Worm (Caenorhabditis elegans) whole organism, L1 larva: ENCODE measurements around the gene phdh-1.

Experiments
- C16A3.4 ChIP-seq: fragments of 150-350 bp; optimal IDR thresholded peaks from 2 replicates; lab custom pipeline; 2014; ENCODE audit warnings: missing biosample characterization, missing genetic modification characterization
- C34B4.2 ChIP-seq: sonication (generic microtip); optimal IDR thresholded peaks from 2 replicates; lab custom pipeline; 2017; ENCODE audit warnings: mild to moderate bottlenecking, missing genetic modification characterization, missing compliant biosample characterization
- F16B12.6 ChIP-seq: fragments of 150-350 bp; optimal IDR thresholded peaks from 2 replicates; lab custom pipeline; 2014; ENCODE audit warnings: missing biosample characterization, missing genetic modification characterization
- alr-1 ChIP-seq: fragments of 200-800 bp; sonication (Bioruptor generic); optimal IDR thresholded peaks from 2 replicates; lab custom pipeline; 2018; ENCODE audit warnings: borderline replicate concordance, mild to moderate bottlenecking, missing genetic modification characterization, missing compliant biosample characterization
- aly-2 ChIP-seq: fragments of 150-350 bp; optimal IDR thresholded peaks from 2 replicates; lab custom pipeline; 2014; ENCODE audit warnings: missing biosample characterization, missing genetic modification characterization
- ama-1 ChIP-seq: fragments of 150-350 bp; optimal IDR thresholded peaks from 2 replicates; lab custom pipeline; 2014
- blmp-1 ChIP-seq: fragments of 150-350 bp; optimal IDR thresholded peaks from 2 replicates; lab custom pipeline; 2014; ENCODE audit warnings: missing biosample characterization, missing genetic modification characterization
- ceh-82 ChIP-seq, 3 experiments: fragments of 150-350 bp in 1 of 3; sonication (generic microtip) in 2 of 3; optimal IDR thresholded peaks; 2 replicates each; lab custom pipeline; 2014 to 2017; ENCODE audit warnings: missing biosample characterization in 3 of 3, missing genetic modification characterization in 3 of 3
- dsc-1 ChIP-seq: sonication (generic microtip); optimal IDR thresholded peaks from 2 replicates; lab custom pipeline; 2016; ENCODE audit warnings: mild to moderate bottlenecking, missing genetic modification characterization, missing compliant biosample characterization
- efl-3 ChIP-seq: fragments of 200-800 bp; sonication (Bioruptor generic); optimal IDR thresholded peaks from 2 replicates; lab custom pipeline; 2018; ENCODE audit warnings: mild to moderate bottlenecking, missing genetic modification characterization, missing compliant biosample characterization
- egl-27 ChIP-seq, 2 experiments: fragments of 150-350 bp in 1 of 2; sonication (generic microtip); optimal IDR thresholded peaks; 3 replicates each; lab custom pipeline; 2017 to 2018; ENCODE audit warnings: missing biosample characterization in 2 of 2, missing genetic modification characterization in 2 of 2, missing genetic modification reagents in 2 of 2
- elt-2 ChIP-seq: sonication (generic microtip); optimal IDR thresholded peaks from 2 replicates; lab custom pipeline; 2016; ENCODE audit warnings: missing genetic modification characterization, mild to moderate bottlenecking, inconsistent platforms, missing compliant biosample characterization, missing genetic modification reagents
- elt-3 ChIP-seq, 6 experiments: fragments of 150-350 bp in 1 of 6; sonication (generic microtip); optimal IDR thresholded peaks; 2 replicates each; lab custom pipeline; 2017 to 2018; ENCODE audit warnings: missing biosample characterization in 6 of 6, missing genetic modification characterization in 6 of 6, inconsistent platforms in 1 of 6
- ets-5 ChIP-seq: fragments of 200-800 bp; sonication (Bioruptor generic); IDR thresholded peaks from 2 replicates; pipeline ENCODE4 v1.3.6; 2022; ENCODE audit warnings: missing genetic modification characterization, missing compliant biosample characterization
- fkh-4 ChIP-seq: sonication (generic microtip); optimal IDR thresholded peaks from 2 replicates; lab custom pipeline; 2016; ENCODE audit warnings: missing compliant biosample characterization, missing genetic modification characterization, borderline replicate concordance
- fkh-8 ChIP-seq: sonication (generic microtip); optimal IDR thresholded peaks from 2 replicates; lab custom pipeline; 2016; ENCODE audit warnings: mild to moderate bottlenecking, missing genetic modification characterization, missing compliant biosample characterization
- fos-1 ChIP-seq: fragments of 150-350 bp; optimal IDR thresholded peaks from 2 replicates; lab custom pipeline; 2014; ENCODE audit warnings: missing biosample characterization, missing genetic modification characterization
- hlh-17 ChIP-seq: fragments of 200-800 bp; sonication (Bioruptor generic); optimal IDR thresholded peaks from 2 replicates; lab custom pipeline; 2018; ENCODE audit warnings: missing genetic modification characterization, mild to moderate bottlenecking, missing compliant biosample characterization, moderate library complexity, borderline replicate concordance
- hpl-2 ChIP-seq: fragments of 150-350 bp; optimal IDR thresholded peaks from 2 replicates; lab custom pipeline; 2014; ENCODE audit warnings: missing biosample characterization, missing genetic modification reagents, missing genetic modification characterization
- jun-1 ChIP-seq: fragments of 150-350 bp; optimal IDR thresholded peaks from 2 replicates; lab custom pipeline; 2014; ENCODE audit warnings: missing biosample characterization, missing genetic modification reagents, missing genetic modification characterization
- lin-13 ChIP-seq: fragments of 150-350 bp; optimal IDR thresholded peaks from 2 replicates; lab custom pipeline; 2014; ENCODE audit warnings: missing biosample characterization, missing genetic modification reagents, missing genetic modification characterization
- lin-14 ChIP-seq: fragments of 200-800 bp; sonication (Bioruptor generic); optimal IDR thresholded peaks from 2 replicates; lab custom pipeline; 2018; ENCODE audit warnings: mild to moderate bottlenecking, missing genetic modification characterization, moderate library complexity, missing compliant biosample characterization
- lin-35 ChIP-seq, 2 experiments: fragments of 150-350 bp; optimal IDR thresholded peaks; 2 replicates each; lab custom pipeline; 2014; ENCODE audit warnings: missing biosample characterization in 2 of 2, missing genetic modification characterization in 2 of 2, missing genetic modification reagents in 2 of 2
- lin-39 ChIP-seq: fragments of 150-350 bp; optimal IDR thresholded peaks from 2 replicates; lab custom pipeline; 2014; ENCODE audit warnings: missing biosample characterization, missing genetic modification reagents, missing genetic modification characterization
- lir-3 ChIP-seq: sonication (generic microtip); optimal IDR thresholded peaks from 2 replicates; lab custom pipeline; 2016; ENCODE audit warnings: mild to moderate bottlenecking, missing genetic modification characterization, moderate library complexity, missing compliant biosample characterization; ENCODE audit not compliant: poor library complexity
- lsy-2 ChIP-seq, 2 experiments: fragments of 150-350 bp; optimal IDR thresholded peaks; 2 replicates each; lab custom pipeline; 2014; ENCODE audit warnings: missing biosample characterization in 2 of 2, missing genetic modification characterization in 2 of 2
- mdl-1 ChIP-seq, 2 experiments: fragments of 150-350 bp; optimal IDR thresholded peaks; 2 replicates each; lab custom pipeline; 2014 to 2017; ENCODE audit warnings: missing biosample characterization in 2 of 2, missing genetic modification characterization in 2 of 2, inconsistent platforms in 1 of 2
- mef-2 ChIP-seq: fragments of 150-350 bp; optimal IDR thresholded peaks from 2 replicates; lab custom pipeline; 2014; ENCODE audit warnings: missing biosample characterization, missing genetic modification characterization
- nhr-11 ChIP-seq: fragments of 150-350 bp; optimal IDR thresholded peaks from 2 replicates; lab custom pipeline; 2014; ENCODE audit warnings: missing biosample characterization, missing genetic modification characterization
- nhr-12 ChIP-seq: sonication (generic microtip); optimal IDR thresholded peaks from 2 replicates; lab custom pipeline; 2017; ENCODE audit warnings: missing biosample characterization, missing genetic modification characterization
- nhr-19 ChIP-seq: fragments of 200-800 bp; sonication (Bioruptor generic); conservative IDR thresholded peaks from 2 replicates; pipeline ENCODE4 v1.3.6; 2022; ENCODE audit warnings: missing genetic modification characterization, missing compliant biosample characterization
- nhr-237 ChIP-seq: fragments of 150-350 bp; optimal IDR thresholded peaks from 2 replicates; lab custom pipeline; 2014; ENCODE audit warnings: missing biosample characterization, missing genetic modification characterization
- nhr-28 ChIP-seq: fragments of 150-350 bp; optimal IDR thresholded peaks from 2 replicates; lab custom pipeline; 2014; ENCODE audit warnings: missing biosample characterization, missing genetic modification characterization
- nhr-84 ChIP-seq: sonication (generic microtip); optimal IDR thresholded peaks from 2 replicates; lab custom pipeline; 2017; ENCODE audit warnings: missing biosample characterization, missing genetic modification characterization
- nhr-85 ChIP-seq: sonication (generic microtip); peaks from one replicate; lab custom pipeline; 2016; ENCODE audit warnings: missing genetic modification characterization, inconsistent platforms, missing compliant biosample characterization
- nhr-90 ChIP-seq: sonication (generic microtip); optimal IDR thresholded peaks from 2 replicates; lab custom pipeline; 2016; ENCODE audit warnings: mild to moderate bottlenecking, missing genetic modification characterization, missing compliant biosample characterization; ENCODE audit not compliant: poor library complexity
- pax-3 ChIP-seq: fragments of 200-800 bp; sonication (Bioruptor generic); optimal IDR thresholded peaks from 2 replicates; lab custom pipeline; 2018; ENCODE audit warnings: mild to moderate bottlenecking, missing genetic modification characterization, moderate library complexity, missing compliant biosample characterization
- pqm-1 ChIP-seq: sonication (generic microtip); optimal IDR thresholded peaks from 3 replicates; lab custom pipeline; 2017; ENCODE audit warnings: missing biosample characterization, missing genetic modification characterization
- rnt-1 ChIP-seq: sonication (generic microtip); optimal IDR thresholded peaks from 2 replicates; lab custom pipeline; 2016; ENCODE audit warnings: mild to moderate bottlenecking, missing genetic modification characterization, moderate library complexity, missing compliant biosample characterization
- skn-1 ChIP-seq: fragments of 150-350 bp; optimal IDR thresholded peaks from 2 replicates; lab custom pipeline; 2014; ENCODE audit warnings: missing biosample characterization, missing genetic modification characterization
- snu-23 ChIP-seq: sonication (generic microtip); optimal IDR thresholded peaks from 2 replicates; lab custom pipeline; 2016; ENCODE audit warnings: missing genetic modification characterization, missing compliant biosample characterization
- sup-37 ChIP-seq: fragments of 200-800 bp; sonication (Bioruptor generic); optimal IDR thresholded peaks from 2 replicates; lab custom pipeline; 2018; ENCODE audit warnings: mild to moderate bottlenecking, missing genetic modification characterization, missing compliant biosample characterization
- swsn-7 ChIP-seq: sonication (generic microtip); optimal IDR thresholded peaks from 2 replicates; lab custom pipeline; 2016; ENCODE audit warnings: missing genetic modification characterization, missing compliant biosample characterization
- unc-130 ChIP-seq: fragments of 150-350 bp; optimal IDR thresholded peaks from 2 replicates; lab custom pipeline; 2017; ENCODE audit warnings: missing biosample characterization, missing genetic modification characterization, inconsistent platforms
- unc-30 ChIP-seq: sonication (generic microtip); optimal IDR thresholded peaks from 2 replicates; lab custom pipeline; 2017; ENCODE audit warnings: missing biosample characterization, missing genetic modification characterization
- unc-86 ChIP-seq: sonication (generic microtip); optimal IDR thresholded peaks from 2 replicates; lab custom pipeline; 2016; ENCODE audit warnings: missing genetic modification characterization, missing compliant biosample characterization
- zag-1 ChIP-seq: fragments of 150-350 bp; optimal IDR thresholded peaks from 2 replicates; lab custom pipeline; 2014; ENCODE audit warnings: missing biosample characterization, missing genetic modification characterization
- zip-4 ChIP-seq: fragments of 200-800 bp; sonication (Bioruptor generic); optimal IDR thresholded peaks from 2 replicates; lab custom pipeline; 2018; ENCODE audit warnings: mild to moderate bottlenecking, missing genetic modification characterization, moderate library complexity, missing compliant biosample characterization
- ztf-11 ChIP-seq, 2 experiments: sonication (generic microtip); optimal IDR thresholded peaks; 2 replicates each; lab custom pipeline; 2016 to 2017; ENCODE audit warnings: missing genetic modification characterization in 2 of 2, missing biosample characterization in 1 of 2, missing compliant biosample characterization in 1 of 2
- ztf-4 ChIP-seq: fragments of 150-350 bp; optimal IDR thresholded peaks from 2 replicates; lab custom pipeline; 2014; ENCODE audit warnings: missing biosample characterization, missing genetic modification characterization

The phdh-1 gene

DNA sequence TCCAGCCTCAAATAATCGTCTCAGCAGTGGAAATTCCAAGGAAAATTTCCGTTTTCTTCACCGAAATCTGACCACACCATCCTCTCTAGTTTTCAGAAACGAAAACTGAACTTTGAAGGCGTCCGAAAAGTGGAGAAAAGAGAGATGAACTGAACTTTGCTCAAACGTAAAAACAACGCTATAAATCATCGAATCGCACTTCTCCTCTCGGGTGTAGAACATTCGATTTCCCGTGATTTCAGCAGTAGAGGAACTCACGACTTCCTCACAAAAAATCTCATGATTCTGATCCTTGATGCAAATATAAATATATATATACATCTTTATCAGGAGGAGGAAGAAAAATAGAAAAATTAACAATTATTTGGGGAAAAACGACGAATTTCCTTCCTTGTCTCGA is 36.9 kb upstream of the phdh-1 start (continued):
- TF ChIP-seq aly-2 (no peak), nhr-90 (tag; lab: Kevin White, UChicago) (peak; percentile 10), nhr-11 (tag; lab: Kevin White, UChicago) (no peak), nhr-85 (tag; lab: Kevin White, UChicago) (peak; percentile 66), egl-27 (tag; optimal IDR thresholded peaks at IDR 0.05; lab: Kevin White, UChicago) (no peak), lin-13 (no peak), F16B12.6 (no peak), sup-37 (no peak), mdl-1 (tag; optimal IDR thresholded peaks at IDR 0.05; lab: Kevin White, UChicago) (peak in 1 of 2 experiments; percentile 12), unc-30 (tag; lab: Kevin White, UChicago) (no peak), nhr-19 (GFP tag; lab: Robert Waterston, UW) (peak; percentile 25)

DNA sequence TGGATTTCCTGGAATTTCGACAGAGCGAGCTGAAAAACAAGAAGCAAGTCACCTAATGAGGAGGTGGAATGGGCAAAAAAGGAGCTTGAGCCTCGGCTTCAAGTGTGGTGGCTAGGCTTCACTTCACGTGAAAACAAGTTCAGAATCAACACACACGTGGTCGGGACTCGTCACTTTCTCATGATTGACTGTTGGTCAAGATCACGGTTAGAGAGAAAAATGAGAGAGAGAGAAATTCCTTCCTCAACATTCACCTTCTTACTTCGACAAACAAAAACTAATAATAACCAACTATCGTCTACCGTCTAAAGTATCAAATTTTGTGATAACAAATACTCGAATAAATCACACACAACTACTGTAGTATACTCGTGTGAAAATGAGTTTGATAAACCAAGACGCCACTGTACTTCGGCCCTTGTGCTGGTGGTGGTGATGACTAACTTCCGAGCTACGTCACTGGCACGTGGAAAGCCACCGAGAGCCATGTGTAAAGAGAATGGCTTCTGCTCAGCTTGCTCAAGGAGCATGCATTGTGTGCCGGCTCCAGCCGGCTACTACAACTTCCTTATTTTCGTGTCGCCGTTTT is 35.4 kb upstream of the phdh-1 start:
- TF ChIP-seq fkh-4 (tag; lab: Kevin White, UChicago) (no peak), ceh-82 (tag; optimal IDR thresholded peaks at IDR 0.05; lab: Kevin White, UChicago) (no peak), hpl-2 (GFP tag; lab: Kevin White, UChicago) (no peak), nhr-28 (no peak), hlh-17 (no peak), lsy-2 (tag; optimal IDR thresholded peaks at IDR 0.05; lab: Kevin White, UChicago) (no peak), lin-35 (GFP tag; optimal IDR thresholded peaks at IDR 0.05; lab: Kevin White, UChicago) (peak in 1 of 2 experiments; percentile 26), blmp-1 (tag; lab: Kevin White, UChicago) (peak; percentile 83), lin-39 (tag; lab: Kevin White, UChicago) (no peak), aly-2 (no peak), lin-13 (no peak), unc-130 (peak; percentile 10), swsn-7 (tag; lab: Kevin White, UChicago) (no peak), C34B4.2 (tag; lab: Kevin White, UChicago) (no peak), nhr-84 (tag; lab: Kevin White, UChicago) (no peak), nhr-12 (tag; lab: Kevin White, UChicago) (no peak), fos-1 (no peak), elt-2 (no peak), rnt-1 (tag; lab: Kevin White, UChicago) (peak; percentile 2), ets-5 (no peak), efl-3 (GFP tag; lab: Kevin White, UChicago) (no peak), mef-2 (no peak), C16A3.4 (tag; lab: Kevin White, UChicago) (no peak), ama-1 (no peak), fkh-8 (tag; lab: Kevin White, UChicago) (no peak), lir-3 (tag; lab: Kevin White, UChicago) (no peak), dsc-1 (tag; lab: Kevin White, UChicago) (no peak), zip-4 (GFP tag; lab: Kevin White, UChicago) (no peak), unc-86 (tag; lab: Kevin White, UChicago) (no peak), nhr-11 (tag; lab: Kevin White, UChicago) (no peak), zag-1 (tag; lab: Kevin White, UChicago) (no peak), nhr-85 (tag; lab: Kevin White, UChicago) (peak; percentile 78), lin-14 (GFP tag; lab: Kevin White, UChicago) (peak; percentile 46), snu-23 (GFP tag; lab: Kevin White, UChicago) (peak; percentile 42), jun-1 (tag; lab: Kevin White, UChicago) (no peak), pqm-1 (tag; lab: Kevin White, UChicago) (no peak), elt-3 (tag; optimal IDR thresholded peaks at IDR 0.05; lab: Kevin White, UChicago) (peak in 2 of 6 experiments; percentile 27 to 59), pax-3 (no peak), alr-1 (no peak), mdl-1 (tag; optimal IDR thresholded peaks at IDR 0.05; lab: Kevin White, UChicago) (peak in 1 of 2 experiments; percentile 45), unc-30 (tag; lab: Kevin White, UChicago) (no peak), ztf-11 (tag; optimal IDR thresholded peaks at IDR 0.05; lab: Kevin White, UChicago) (no peak), skn-1 (no peak), ztf-4 (tag; lab: Kevin White, UChicago) (no peak), nhr-237 (tag; lab: Kevin White, UChicago) (no peak)
